Worm (Caenorhabditis elegans) whole organism, L4 larva: ENCODE measurements around the gene twnk-1.
A peak's percentile ranks its signal among the peaks of the same experiment; 100 is the strongest.

Experiments
- D1046.2 ChIP-seq: fragments of 200-800 bp; sonication (Bioruptor generic); IDR thresholded peaks from 2 replicates; pipeline ENCODE4 v1.3.6; 2022; ENCODE audit warnings: missing genetic modification characterization, missing compliant biosample characterization
- F26F4.8 ChIP-seq: fragments of 200-800 bp; sonication (Bioruptor generic); conservative IDR thresholded peaks from 2 replicates; pipeline ENCODE4 v1.3.6; 2022; ENCODE audit warnings: missing genetic modification characterization, missing compliant biosample characterization
- T26A8.4 ChIP-seq: fragments of 200-800 bp; sonication (Bioruptor generic); IDR thresholded peaks from 2 replicates; pipeline ENCODE4 v1.3.6; 2022; ENCODE audit warnings: missing genetic modification characterization, missing compliant biosample characterization
- Y5F2A.4 ChIP-seq: fragments of 200-800 bp; sonication (Bioruptor generic); optimal IDR thresholded peaks from 2 replicates; lab custom pipeline; 2018; ENCODE audit warnings: mild to moderate bottlenecking, missing genetic modification characterization, missing compliant biosample characterization
- Y75B8A.6 ChIP-seq: fragments of 200-800 bp; sonication (Bioruptor generic); IDR thresholded peaks from 2 replicates; pipeline ENCODE4 v1.3.6; 2022; ENCODE audit warnings: missing genetic modification reagents, missing genetic modification characterization, missing compliant biosample characterization
- arid-1 ChIP-seq: fragments of 200-800 bp; sonication (Bioruptor generic); conservative IDR thresholded peaks from 2 replicates; pipeline ENCODE4 v1.3.6; 2022; ENCODE audit warnings: missing genetic modification reagents, missing genetic modification characterization, missing compliant biosample characterization
- attf-4 ChIP-seq: sonication (generic microtip); optimal IDR thresholded peaks from 3 replicates; lab custom pipeline; 2017; ENCODE audit warnings: missing biosample characterization, missing genetic modification characterization
- ceh-62 ChIP-seq: sonication (generic microtip); optimal IDR thresholded peaks from 2 replicates; lab custom pipeline; 2017; ENCODE audit warnings: missing biosample characterization, missing genetic modification characterization
- ces-1 ChIP-seq: fragments of 150-350 bp; sonication (generic microtip); optimal IDR thresholded peaks from 4 replicates; lab custom pipeline; 2014; ENCODE audit warnings: missing biosample characterization, missing genetic modification reagents, missing genetic modification characterization
- cey-2 ChIP-seq: sonication (generic microtip); optimal IDR thresholded peaks from 3 replicates; lab custom pipeline; 2017; ENCODE audit warnings: missing genetic modification characterization, mild to moderate bottlenecking, missing compliant biosample characterization, antibody characterized with exemption, borderline replicate concordance; ENCODE audit not compliant: insufficient read depth
- ctbp-1 ChIP-seq: fragments of 200-800 bp; sonication (Bioruptor generic); IDR thresholded peaks from 2 replicates; pipeline ENCODE4 v1.3.6; 2022; ENCODE audit warnings: missing genetic modification reagents, missing genetic modification characterization, missing compliant biosample characterization
- daf-12 ChIP-seq: fragments of 150-350 bp; optimal IDR thresholded peaks from 2 replicates; lab custom pipeline; 2014; ENCODE audit warnings: missing biosample characterization, missing genetic modification reagents, missing genetic modification characterization
- duxl-1 ChIP-seq: sonication (generic microtip); optimal IDR thresholded peaks from 2 replicates; lab custom pipeline; 2016; ENCODE audit warnings: mild to moderate bottlenecking, missing genetic modification characterization, moderate library complexity, missing compliant biosample characterization; ENCODE audit not compliant: poor library complexity
- egl-43 ChIP-seq: fragments of 200-800 bp; sonication (Bioruptor generic); IDR thresholded peaks from 2 replicates; pipeline ENCODE4 v1.3.6; 2022; ENCODE audit warnings: missing genetic modification reagents, missing genetic modification characterization, missing compliant biosample characterization
- fos-1 ChIP-seq: fragments of 150-350 bp; optimal IDR thresholded peaks from 2 replicates; lab custom pipeline; 2014; ENCODE audit warnings: missing biosample characterization, missing genetic modification characterization
- gei-8 ChIP-seq: fragments of 200-800 bp; sonication (Bioruptor generic); optimal IDR thresholded peaks from 2 replicates; lab custom pipeline; 2018; ENCODE audit warnings: mild to moderate bottlenecking, missing genetic modification characterization, missing compliant biosample characterization
- hlh-30 ChIP-seq: sonication (generic microtip); optimal IDR thresholded peaks from 2 replicates; lab custom pipeline; 2017; ENCODE audit warnings: antibody characterized with exemption, mild to moderate bottlenecking, missing genetic modification characterization, missing compliant biosample characterization; ENCODE audit not compliant: insufficient read depth
- jun-1 ChIP-seq: fragments of 150-350 bp; optimal IDR thresholded peaks from 2 replicates; lab custom pipeline; 2014; ENCODE audit warnings: missing biosample characterization, missing genetic modification reagents, missing genetic modification characterization
- lin-15B ChIP-seq: fragments of 150-350 bp; sonication (generic microtip); optimal IDR thresholded peaks from 3 replicates; lab custom pipeline; 2014; ENCODE audit warnings: missing biosample characterization, missing genetic modification characterization
- lin-38 ChIP-seq: fragments of 200-800 bp; sonication (Bioruptor generic); IDR thresholded peaks from 2 replicates; pipeline ENCODE4 v1.3.6; 2022; ENCODE audit warnings: missing genetic modification reagents, missing genetic modification characterization, missing compliant biosample characterization
- madf-9 ChIP-seq: fragments of 200-800 bp; sonication (Bioruptor generic); conservative IDR thresholded peaks from 2 replicates; pipeline ENCODE4 v1.3.6; 2022; ENCODE audit warnings: missing genetic modification reagents, missing genetic modification characterization, missing compliant biosample characterization
- mep-1 ChIP-seq: fragments of 150-350 bp; sonication (generic microtip); optimal IDR thresholded peaks from 3 replicates; lab custom pipeline; 2014; ENCODE audit warnings: missing biosample characterization, missing genetic modification characterization
- mxl-2 ChIP-seq: fragments of 200-800 bp; sonication (Bioruptor generic); conservative IDR thresholded peaks from 2 replicates; pipeline ENCODE4 v1.3.6; 2022; ENCODE audit warnings: missing genetic modification reagents, missing genetic modification characterization, missing compliant biosample characterization
- mxl-3 ChIP-seq: fragments of 200-800 bp; sonication (Bioruptor generic); optimal IDR thresholded peaks from 2 replicates; lab custom pipeline; 2018; ENCODE audit warnings: mild to moderate bottlenecking, missing genetic modification characterization, missing compliant biosample characterization
- nhr-102 ChIP-seq: sonication (generic microtip); optimal IDR thresholded peaks from 2 replicates; lab custom pipeline; 2016; ENCODE audit warnings: mild to moderate bottlenecking, missing genetic modification characterization, moderate library complexity, missing compliant biosample characterization
- nhr-11 ChIP-seq: fragments of 150-350 bp; optimal IDR thresholded peaks from 2 replicates; lab custom pipeline; 2014; ENCODE audit warnings: missing biosample characterization, missing genetic modification characterization
- nhr-25 ChIP-seq: sonication (generic microtip); optimal IDR thresholded peaks from 2 replicates; lab custom pipeline; 2017; ENCODE audit warnings: missing genetic modification characterization, mild to moderate bottlenecking, missing compliant biosample characterization, antibody characterized with exemption, moderate library complexity, borderline replicate concordance; ENCODE audit not compliant: insufficient read depth
- nhr-28 ChIP-seq: fragments of 150-350 bp; optimal IDR thresholded peaks from 2 replicates; lab custom pipeline; 2014; ENCODE audit warnings: missing biosample characterization, missing genetic modification characterization
- nhr-48 ChIP-seq: sonication (generic microtip); optimal IDR thresholded peaks from 2 replicates; lab custom pipeline; 2016; ENCODE audit warnings: mild to moderate bottlenecking, missing genetic modification characterization, missing compliant biosample characterization
- pqm-1 ChIP-seq: sonication (generic microtip); optimal IDR thresholded peaks from 2 replicates; lab custom pipeline; 2017; ENCODE audit warnings: missing biosample characterization, missing genetic modification characterization
- set-16 ChIP-seq: fragments of 200-800 bp; sonication (Bioruptor generic); IDR thresholded peaks from 2 replicates; pipeline ENCODE4 v1.3.6; 2022; ENCODE audit warnings: missing genetic modification reagents, missing genetic modification characterization, missing compliant biosample characterization
- skn-1 ChIP-seq: fragments of 150-350 bp; optimal IDR thresholded peaks from 2 replicates; lab custom pipeline; 2014; ENCODE audit warnings: missing biosample characterization, missing genetic modification characterization
- snpc-4 ChIP-seq: fragments of 150-350 bp; optimal IDR thresholded peaks from 2 replicates; lab custom pipeline; 2014; ENCODE audit warnings: missing biosample characterization, missing genetic modification characterization
- tag-97 ChIP-seq: fragments of 200-800 bp; sonication (Bioruptor generic); IDR thresholded peaks from 2 replicates; pipeline ENCODE4 v1.3.6; 2022; ENCODE audit warnings: missing genetic modification characterization, missing compliant biosample characterization
- unc-39 ChIP-seq: sonication (generic microtip); optimal IDR thresholded peaks from 2 replicates; lab custom pipeline; 2017; ENCODE audit warnings: missing biosample characterization, missing genetic modification characterization
- unc-62 ChIP-seq, 3 experiments: fragments of 150-350 bp in 1 of 3; sonication (generic microtip); optimal IDR thresholded peaks in 2 of 3; peaks in 1 of 3; 1 replicate in 1 of 3; 2 replicates in 2 of 3; lab custom pipeline; 2014 to 2017; ENCODE audit warnings: missing biosample characterization in 3 of 3, missing genetic modification characterization in 3 of 3, missing genetic modification reagents in 3 of 3, missing genotype in 1 of 3
- vab-7 ChIP-seq: fragments of 200-800 bp; sonication (Bioruptor generic); IDR thresholded peaks from 2 replicates; pipeline ENCODE4 v1.3.6; 2022; ENCODE audit warnings: missing genetic modification reagents, missing genetic modification characterization, missing compliant biosample characterization
- zfp-3 ChIP-seq: fragments of 200-800 bp; sonication (Bioruptor generic); conservative IDR thresholded peaks from 2 replicates; pipeline ENCODE4 v1.3.6; 2022; ENCODE audit warnings: missing genetic modification reagents, missing genetic modification characterization, missing compliant biosample characterization
- zip-2 ChIP-seq: fragments of 150-350 bp; optimal IDR thresholded peaks from 2 replicates; lab custom pipeline; 2014; ENCODE audit warnings: missing biosample characterization, missing genetic modification characterization
- ztf-7 ChIP-seq: fragments of 150-350 bp; optimal IDR thresholded peaks from 2 replicates; lab custom pipeline; 2014; ENCODE audit warnings: missing biosample characterization, missing genetic modification characterization

twnk-1 gene

ce11 chrX:5790915-5791314, at the start of gene twnk-1:
twnk-1 (plus strand) TSS chrX:5791215.
- no peak for TF ChIP-seq arid-1
- TF ChIP-seq fos-1 (tag; lab: Kevin White, UChicago) = no peak
- no peak for TF ChIP-seq daf-12 (tag; lab: Kevin White, UChicago)
- TF ChIP-seq zip-2 = no peak
- peak; percentile 21; the same call in 1 of the 2 replicates for TF ChIP-seq T26A8.4 (GFP tag; lab: Robert Waterston, UW)
- TF ChIP-seq ctbp-1 (GFP tag; lab: Robert Waterston, UW) = no peak
- no peak for TF ChIP-seq hlh-30 (tag; lab: Kevin White, UChicago)
- TF ChIP-seq jun-1 = no peak
- TF ChIP-seq mep-1 (tag; lab: Kevin White, UChicago) = no peak
- no peak for TF ChIP-seq ceh-62 (tag; lab: Kevin White, UChicago)
- TF ChIP-seq mxl-2 = no peak
- no peak for TF ChIP-seq ztf-7 (tag; lab: Kevin White, UChicago)
- TF ChIP-seq madf-9 = no peak
- TF ChIP-seq egl-43 (GFP tag; lab: Robert Waterston, UW) = 0 out of 2 replicates have a peak, but pooled peaks have one; percentile 36
- no peak for TF ChIP-seq zfp-3 (GFP tag; lab: Robert Waterston, UW)
- TF ChIP-seq F26F4.8 (GFP tag; lab: Robert Waterston, UW) = no peak
- no peak for TF ChIP-seq nhr-25 (tag; lab: Kevin White, UChicago)

- TF ChIP-seq unc-39 (tag; lab: Kevin White, UChicago) = no peak
- no peak for TF ChIP-seq Y75B8A.6
- no peak for TF ChIP-seq unc-62 (GFP tag; optimal IDR thresholded peaks at IDR 0.05 in 1 of 2; lab: Kevin White, UChicago)
- no peak for TF ChIP-seq unc-62 (tag; optimal IDR thresholded peaks at IDR 0.05; lab: Kevin White, UChicago)
- TF ChIP-seq vab-7 (GFP tag; lab: Robert Waterston, UW) = no peak
- no peak for TF ChIP-seq nhr-11
- TF ChIP-seq D1046.2 = no peak
Measured at ce11 chrX:5743209-5743608, 47.8 kb upstream of the twnk-1 start, which contains the start of gene gnrr-4. gnrr-4 (minus strand) TSS chrX:5743309.

ce11 chrX:5746665-5747064, 44.4 kb upstream of the twnk-1 start:
- TF ChIP-seq mxl-3 = no peak
- no peak for TF ChIP-seq duxl-1 (tag; lab: Kevin White, UChicago)
- TF ChIP-seq ces-1 (GFP tag; lab: Kevin White, UChicago) = no peak
- TF ChIP-seq gei-8 (GFP tag; lab: Kevin White, UChicago) = no peak
- no peak for TF ChIP-seq Y5F2A.4 (GFP tag; lab: Kevin White, UChicago)
- TF ChIP-seq nhr-25 (tag; lab: Kevin White, UChicago) = no peak
- TF ChIP-seq zfp-3 (GFP tag; lab: Robert Waterston, UW) = no peak
- no peak for TF ChIP-seq attf-4 (tag; lab: Kevin White, UChicago)
- TF ChIP-seq nhr-48 (tag; lab: Kevin White, UChicago) = no peak
- no peak for TF ChIP-seq cey-2 (tag; lab: Kevin White, UChicago)
- TF ChIP-seq pqm-1 = no peak
- no peak for TF ChIP-seq lin-15B (tag; lab: Kevin White, UChicago)
- no peak for TF ChIP-seq nhr-102 (tag; lab: Kevin White, UChicago)
- no peak for TF ChIP-seq hlh-30 (tag; lab: Kevin White, UChicago)
- no peak for TF ChIP-seq nhr-28 (tag; lab: Kevin White, UChicago)
- TF ChIP-seq lin-38 (GFP tag; lab: Robert Waterston, UW) = no peak
- no peak for TF ChIP-seq snpc-4 (tag; lab: Kevin White, UChicago)
- no peak for TF ChIP-seq tag-97
- TF ChIP-seq set-16 (GFP tag; lab: Robert Waterston, UW) = no peak
- TF ChIP-seq skn-1 = no peak
